Worm (Caenorhabditis elegans) whole organism, L4 larva: Measurements from ENCODE around the gene B0454.6.
A peak's percentile ranks its signal among the peaks of the same experiment; 100 is the strongest.
"Not testable (repeated sequence)": the region's sequence is repeated elsewhere in the genome, so short reads cannot be mapped to it uniquely, and the experiment has no call there.

Experiments
- F26F4.8 ChIP-seq: fragments of 200-800 bp; sonication (Bioruptor generic); conservative IDR thresholded peaks from 2 replicates; pipeline ENCODE4 v1.3.6; 2022; ENCODE audit warnings: missing genetic modification characterization, missing compliant biosample characterization
- F37D6.2 ChIP-seq: sonication (generic microtip); optimal IDR thresholded peaks from 2 replicates; lab custom pipeline; 2016; ENCODE audit warnings: mild to moderate bottlenecking, missing genetic modification characterization, missing compliant biosample characterization
- R02D3.7 ChIP-seq: fragments of 150-350 bp; sonication (generic microtip); optimal IDR thresholded peaks from 3 replicates; lab custom pipeline; 2014; ENCODE audit warnings: missing biosample characterization, missing genetic modification characterization
- T20F7.1 ChIP-seq: fragments of 200-800 bp; sonication (Bioruptor generic); optimal IDR thresholded peaks from 2 replicates; lab custom pipeline; 2018; ENCODE audit warnings: mild to moderate bottlenecking, missing genetic modification characterization, missing compliant biosample characterization
- Y75B8A.6 ChIP-seq: fragments of 200-800 bp; sonication (Bioruptor generic); IDR thresholded peaks from 2 replicates; pipeline ENCODE4 v1.3.6; 2022; ENCODE audit warnings: missing genetic modification reagents, missing genetic modification characterization, missing compliant biosample characterization
- ZK337.2 ChIP-seq: fragments of 200-800 bp; sonication (Bioruptor generic); IDR thresholded peaks from 2 replicates; pipeline ENCODE4 v1.3.6; 2022; ENCODE audit warnings: missing genetic modification reagents, missing genetic modification characterization, missing compliant biosample characterization
- ZK546.5 ChIP-seq, 2 experiments: sonication (generic microtip); optimal IDR thresholded peaks; 2 replicates each; lab custom pipeline; 2017; ENCODE audit warnings: missing biosample characterization in 2 of 2, missing genetic modification characterization in 2 of 2
- aha-1 ChIP-seq: fragments of 150-350 bp; peaks from one replicate; lab custom pipeline; 2014; ENCODE audit warnings: missing biosample characterization, missing genetic modification characterization
- ceh-20 ChIP-seq: fragments of 200-800 bp; sonication (Bioruptor generic); IDR thresholded peaks from 2 replicates; pipeline ENCODE4 v1.3.6; 2022; ENCODE audit warnings: missing genetic modification reagents, missing genetic modification characterization, missing compliant biosample characterization
- ceh-28 ChIP-seq: fragments of 150-350 bp; optimal IDR thresholded peaks from 2 replicates; lab custom pipeline; 2014; ENCODE audit warnings: missing biosample characterization, missing genetic modification reagents, missing genetic modification characterization
- ceh-62 ChIP-seq: sonication (generic microtip); optimal IDR thresholded peaks from 2 replicates; lab custom pipeline; 2017; ENCODE audit warnings: missing biosample characterization, missing genetic modification characterization
- dmd-8 ChIP-seq: fragments of 200-800 bp; sonication (Bioruptor generic); IDR thresholded peaks from 2 replicates; pipeline ENCODE4 v1.3.6; 2022; ENCODE audit warnings: missing genetic modification characterization, missing compliant biosample characterization
- dmd-9 ChIP-seq: fragments of 200-800 bp; sonication (Bioruptor generic); IDR thresholded peaks from 2 replicates; pipeline ENCODE4 v1.3.6; 2022; ENCODE audit warnings: missing genetic modification reagents, missing genetic modification characterization, missing compliant biosample characterization
- dpl-1 ChIP-seq: fragments of 150-350 bp; optimal IDR thresholded peaks from 2 replicates; lab custom pipeline; 2014; ENCODE audit warnings: missing biosample characterization, missing genetic modification reagents, missing genetic modification characterization
- duxl-1 ChIP-seq: sonication (generic microtip); optimal IDR thresholded peaks from 2 replicates; lab custom pipeline; 2016; ENCODE audit warnings: mild to moderate bottlenecking, missing genetic modification characterization, moderate library complexity, missing compliant biosample characterization; ENCODE audit not compliant: poor library complexity
- dve-1 ChIP-seq: sonication (generic microtip); optimal IDR thresholded peaks from 2 replicates; lab custom pipeline; 2017; ENCODE audit warnings: antibody characterized with exemption, mild to moderate bottlenecking, missing genetic modification characterization, missing compliant biosample characterization; ENCODE audit not compliant: insufficient read depth
- egl-27 ChIP-seq: sonication (generic microtip); optimal IDR thresholded peaks from 3 replicates; lab custom pipeline; 2017; ENCODE audit warnings: missing biosample characterization, missing genetic modification reagents, missing genetic modification characterization
- gei-8 ChIP-seq: fragments of 200-800 bp; sonication (Bioruptor generic); optimal IDR thresholded peaks from 2 replicates; lab custom pipeline; 2018; ENCODE audit warnings: mild to moderate bottlenecking, missing genetic modification characterization, missing compliant biosample characterization
- hlh-30 ChIP-seq: sonication (generic microtip); optimal IDR thresholded peaks from 2 replicates; lab custom pipeline; 2017; ENCODE audit warnings: antibody characterized with exemption, mild to moderate bottlenecking, missing genetic modification characterization, missing compliant biosample characterization; ENCODE audit not compliant: insufficient read depth
- hmg-1.1 ChIP-seq: fragments of 200-800 bp; sonication (Bioruptor generic); IDR thresholded peaks from 2 replicates; pipeline ENCODE4 v1.3.6; 2022; ENCODE audit warnings: missing genetic modification reagents, missing genetic modification characterization, missing compliant biosample characterization
- lin-13 ChIP-seq: fragments of 150-350 bp; optimal IDR thresholded peaks from 2 replicates; lab custom pipeline; 2014; ENCODE audit warnings: missing biosample characterization, missing genetic modification reagents, missing genetic modification characterization
- lin-15B ChIP-seq: fragments of 150-350 bp; sonication (generic microtip); optimal IDR thresholded peaks from 3 replicates; lab custom pipeline; 2014; ENCODE audit warnings: missing biosample characterization, missing genetic modification characterization
- lin-38 ChIP-seq: fragments of 200-800 bp; sonication (Bioruptor generic); IDR thresholded peaks from 2 replicates; pipeline ENCODE4 v1.3.6; 2022; ENCODE audit warnings: missing genetic modification reagents, missing genetic modification characterization, missing compliant biosample characterization
- lin-39 ChIP-seq: fragments of 150-350 bp; optimal IDR thresholded peaks from 2 replicates; lab custom pipeline; 2014; ENCODE audit warnings: missing biosample characterization, missing genetic modification reagents, missing genetic modification characterization
- madf-5 ChIP-seq, 2 experiments: fragments of 200-800 bp; sonication (Bioruptor generic); IDR thresholded peaks; 2 replicates each; pipeline ENCODE4 v1.3.6; 2022; ENCODE audit warnings: missing compliant biosample characterization in 2 of 2, missing genetic modification characterization in 2 of 2
- nhr-102 ChIP-seq: sonication (generic microtip); optimal IDR thresholded peaks from 2 replicates; lab custom pipeline; 2016; ENCODE audit warnings: mild to moderate bottlenecking, missing genetic modification characterization, moderate library complexity, missing compliant biosample characterization
- nhr-111 ChIP-seq: fragments of 200-800 bp; sonication (Bioruptor generic); optimal IDR thresholded peaks from 2 replicates; lab custom pipeline; 2018; ENCODE audit warnings: mild to moderate bottlenecking, missing genetic modification characterization, missing compliant biosample characterization
- nhr-237 ChIP-seq: sonication (generic microtip); optimal IDR thresholded peaks from 2 replicates; lab custom pipeline; 2017; ENCODE audit warnings: missing biosample characterization, missing genetic modification characterization
- nhr-25 ChIP-seq: sonication (generic microtip); optimal IDR thresholded peaks from 2 replicates; lab custom pipeline; 2017; ENCODE audit warnings: missing genetic modification characterization, mild to moderate bottlenecking, missing compliant biosample characterization, antibody characterized with exemption, moderate library complexity, borderline replicate concordance; ENCODE audit not compliant: insufficient read depth
- nhr-41 ChIP-seq: fragments of 200-800 bp; sonication (Bioruptor generic); IDR thresholded peaks from 2 replicates; pipeline ENCODE4 v1.3.6; 2022; ENCODE audit warnings: missing genetic modification reagents, missing genetic modification characterization, missing compliant biosample characterization
- pha-4 ChIP-seq, 2 experiments: fragments of 150-350 bp in 1 of 2; fragments of 200-800 bp in 1 of 2; sonication (Bioruptor generic) in 1 of 2; IDR thresholded peaks in 1 of 2; optimal IDR thresholded peaks in 1 of 2; 2 replicates each; pipeline versions ENCODE4 v1.3.6 to Lab custom; 2014 to 2022; ENCODE audit warnings: missing genetic modification characterization in 2 of 2, missing genetic modification reagents in 2 of 2, missing biosample characterization in 1 of 2, missing compliant biosample characterization in 1 of 2
- php-3 ChIP-seq: fragments of 200-800 bp; sonication (Bioruptor generic); IDR thresholded peaks from 2 replicates; pipeline ENCODE4 v1.3.6; 2022; ENCODE audit warnings: missing genetic modification reagents, missing genetic modification characterization, missing compliant biosample characterization
- saeg-2 ChIP-seq: fragments of 200-800 bp; sonication (Bioruptor generic); IDR thresholded peaks from 2 replicates; pipeline ENCODE4 v1.3.6; 2022; ENCODE audit warnings: missing genetic modification reagents, missing genetic modification characterization, missing compliant biosample characterization
- set-16 ChIP-seq: fragments of 200-800 bp; sonication (Bioruptor generic); IDR thresholded peaks from 2 replicates; pipeline ENCODE4 v1.3.6; 2022; ENCODE audit warnings: missing genetic modification reagents, missing genetic modification characterization, missing compliant biosample characterization
- snpc-1.2 ChIP-seq: fragments of 200-800 bp; sonication (Bioruptor generic); IDR thresholded peaks from 2 replicates; pipeline ENCODE4 v1.3.6; 2022; ENCODE audit warnings: missing genetic modification reagents, missing genetic modification characterization, missing compliant biosample characterization
- snpc-4 ChIP-seq: fragments of 150-350 bp; optimal IDR thresholded peaks from 2 replicates; lab custom pipeline; 2014; ENCODE audit warnings: missing biosample characterization, missing genetic modification characterization
- tra-1 ChIP-seq: fragments of 200-800 bp; sonication (Bioruptor generic); IDR thresholded peaks from 2 replicates; pipeline ENCODE4 v1.3.6; 2022; ENCODE audit warnings: missing genetic modification reagents, missing genetic modification characterization, missing compliant biosample characterization
- unc-130 ChIP-seq: sonication (generic microtip); optimal IDR thresholded peaks from 2 replicates; lab custom pipeline; 2016; ENCODE audit warnings: missing genetic modification reagents, missing genetic modification characterization, missing compliant biosample characterization
- vab-7 ChIP-seq: fragments of 200-800 bp; sonication (Bioruptor generic); IDR thresholded peaks from 2 replicates; pipeline ENCODE4 v1.3.6; 2022; ENCODE audit warnings: missing genetic modification reagents, missing genetic modification characterization, missing compliant biosample characterization
- zfp-3 ChIP-seq: fragments of 200-800 bp; sonication (Bioruptor generic); conservative IDR thresholded peaks from 2 replicates; pipeline ENCODE4 v1.3.6; 2022; ENCODE audit warnings: missing genetic modification reagents, missing genetic modification characterization, missing compliant biosample characterization
- zip-11 ChIP-seq: fragments of 200-800 bp; sonication (Bioruptor generic); IDR thresholded peaks from 2 replicates; pipeline ENCODE4 v1.3.6; 2022; ENCODE audit warnings: missing genetic modification characterization, missing compliant biosample characterization

The B0454.6 gene

DNA sequence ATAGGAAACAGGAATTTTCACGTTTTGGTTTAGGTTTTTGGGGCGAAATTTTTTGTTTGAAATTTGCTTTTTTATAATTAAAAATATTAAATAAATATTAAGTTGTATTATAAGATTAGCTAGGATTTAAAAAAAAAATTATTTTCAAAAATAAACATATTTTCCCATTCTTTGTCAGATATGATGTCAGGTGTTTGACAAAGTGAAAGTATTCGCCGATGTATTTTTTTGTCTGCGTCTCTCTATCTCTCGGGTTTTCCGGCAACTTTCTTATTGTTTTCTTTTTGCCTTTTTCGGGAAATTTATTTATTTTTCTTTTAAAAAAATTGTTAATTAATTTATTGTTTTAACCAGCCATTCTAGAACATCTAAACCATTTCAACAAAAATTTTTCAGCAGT lies 2.2 kb upstream of the B0454.6 start:
- no peak for TF ChIP-seq gei-8 (GFP tag; lab: Kevin White, UChicago)

- TF ChIP-seq pha-4 (GFP tag; IDR thresholded peaks at IDR 0.05; lab: Robert Waterston, UW): peak; percentile 45; the same call in 1 of the 2 replicates
- TF ChIP-seq pha-4 (tag; optimal IDR thresholded peaks at IDR 0.05; lab: Kevin White, UChicago): not testable (repeated sequence)
- 0 out of 2 replicates have a peak, but pooled peaks have one; percentile 10 for TF ChIP-seq vab-7 (GFP tag; lab: Robert Waterston, UW)
- TF ChIP-seq F26F4.8: 0 out of 2 replicates have a peak, but pooled peaks have one; percentile 17
- TF ChIP-seq dmd-8 (GFP tag; lab: Robert Waterston, UW): 0 out of 2 replicates have a peak, but pooled peaks have one; percentile 59
- TF ChIP-seq tra-1 (GFP tag; lab: Robert Waterston, UW): 0 out of 2 replicates have a peak, but pooled peaks have one; percentile 33
- TF ChIP-seq lin-38 (GFP tag; lab: Robert Waterston, UW): peak; percentile 47
Observed at ce11 chrII:3031292-3031691, 1.3 kb upstream of the B0454.6 start.

DNA sequence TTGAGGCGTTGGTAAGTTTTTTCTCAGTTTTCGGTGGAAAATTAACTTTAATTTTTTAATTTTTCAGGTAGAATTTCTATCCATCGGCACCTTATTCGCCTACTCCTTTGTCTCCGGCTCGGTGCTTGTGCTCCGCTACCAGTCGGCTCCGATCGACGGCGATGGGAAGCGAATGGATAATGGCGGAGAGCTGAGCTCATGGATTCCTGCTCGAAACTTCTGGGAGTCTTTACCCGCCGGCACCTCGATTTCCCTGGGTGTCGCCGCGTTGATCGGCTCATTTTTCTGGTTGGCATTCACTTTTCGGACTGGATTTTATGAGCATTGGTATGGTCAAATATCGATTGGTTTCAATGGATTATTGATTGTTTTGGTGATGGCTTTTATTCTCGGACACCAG lies 2.3 kb downstream of the B0454.6 start:
- TF ChIP-seq dmd-9 (GFP tag; lab: Robert Waterston, UW) (no peak), set-16 (GFP tag; lab: Robert Waterston, UW) (peak; percentile 75), ceh-28 (tag; lab: Kevin White, UChicago) (peak; percentile 55)

ce11 chrII:3036344-3036743 lies 3.8 kb downstream of the B0454.6 start:
- TF ChIP-seq nhr-41 (GFP tag; lab: Robert Waterston, UW) (no peak), saeg-2 (GFP tag; lab: Robert Waterston, UW) (no peak), gei-8 (GFP tag; lab: Kevin White, UChicago) (no peak), snpc-4 (tag; lab: Kevin White, UChicago) (no peak), zip-11 (GFP tag; lab: Robert Waterston, UW) (no peak), php-3 (GFP tag; lab: Robert Waterston, UW) (no peak), lin-13 (no peak), ceh-62 (no peak), vab-7 (GFP tag; lab: Robert Waterston, UW) (no peak), hlh-30 (tag; lab: Kevin White, UChicago) (no peak), Y75B8A.6 (GFP tag; lab: Robert Waterston, UW) (no peak), nhr-25 (no peak), lin-38 (GFP tag; lab: Robert Waterston, UW) (peak; percentile 45), nhr-237 (no peak), lin-39 (tag; lab: Kevin White, UChicago) (no peak), egl-27 (tag; lab: Kevin White, UChicago) (no peak), lin-15B (no peak), ZK546.5 (tag; optimal IDR thresholded peaks at IDR 0.05; lab: Kevin White, UChicago) (no peak), snpc-1.2 (no peak), T20F7.1 (GFP tag; lab: Kevin White, UChicago) (no peak), tra-1 (GFP tag; lab: Robert Waterston, UW) (0 out of 2 replicates have a peak, but pooled peaks have one; percentile 16), dmd-8 (GFP tag; lab: Robert Waterston, UW) (no peak), ZK337.2 (0 out of 2 replicates have a peak, but pooled peaks have one; percentile 10), hmg-1.1 (no peak), F37D6.2 (tag; lab: Kevin White, UChicago) (no peak), madf-5 (GFP tag; IDR thresholded peaks at IDR 0.05; lab: Robert Waterston, UW) (no peak), nhr-111 (GFP tag; lab: Kevin White, UChicago) (no peak), ceh-20 (GFP tag; lab: Robert Waterston, UW) (peak; percentile 23; the same call in 1 of the 2 replicates), F26F4.8 (no peak), unc-130 (GFP tag; lab: Kevin White, UChicago) (no peak), duxl-1 (tag; lab: Kevin White, UChicago) (no peak), zfp-3 (GFP tag; lab: Robert Waterston, UW) (no peak), dpl-1 (GFP tag; lab: Kevin White, UChicago) (no peak), aha-1 (tag; lab: Kevin White, UChicago) (peak; percentile 81), nhr-102 (no peak), R02D3.7 (tag; lab: Kevin White, UChicago) (no peak), dve-1 (tag; lab: Kevin White, UChicago) (no peak)
